Worm (Caenorhabditis elegans) whole organism, L3 larva: ENCODE measurements around the gene ttm-2.

Experiments
- ZK546.5 ChIP-seq: sonication (generic microtip); optimal IDR thresholded peaks from 2 replicates; lab custom pipeline; 2017; ENCODE audit warnings: missing biosample characterization, missing genetic modification characterization
- ama-1 ChIP-seq: fragments of 150-350 bp; optimal IDR thresholded peaks from 2 replicates; lab custom pipeline; 2018
- ceh-16 ChIP-seq: sonication (generic microtip); optimal IDR thresholded peaks from 2 replicates; lab custom pipeline; 2017; ENCODE audit warnings: missing biosample characterization, missing genetic modification characterization
- ceh-28 ChIP-seq: fragments of 150-350 bp; optimal IDR thresholded peaks from 2 replicates; lab custom pipeline; 2014; ENCODE audit warnings: missing biosample characterization, missing genetic modification reagents, missing genetic modification characterization
- ceh-9 ChIP-seq: sonication (generic microtip); optimal IDR thresholded peaks from 2 replicates; lab custom pipeline; 2018; ENCODE audit warnings: missing biosample characterization, missing genetic modification characterization
- daf-12 ChIP-seq: fragments of 150-350 bp; optimal IDR thresholded peaks from 2 replicates; lab custom pipeline; 2014; ENCODE audit warnings: missing biosample characterization, missing genetic modification reagents, missing genetic modification characterization
- egl-27 ChIP-seq: sonication (generic microtip); optimal IDR thresholded peaks from 4 replicates; lab custom pipeline; 2017; ENCODE audit warnings: missing biosample characterization, missing genetic modification reagents, missing genetic modification characterization
- elt-1 ChIP-seq: fragments of 150-350 bp; optimal IDR thresholded peaks from 2 replicates; lab custom pipeline; 2014; ENCODE audit warnings: missing biosample characterization, missing genetic modification characterization
- elt-2 ChIP-seq: sonication (generic microtip); optimal IDR thresholded peaks from 2 replicates; lab custom pipeline; 2016; ENCODE audit warnings: missing genetic modification reagents, mild to moderate bottlenecking, missing genetic modification characterization, missing compliant biosample characterization
- elt-3 ChIP-seq, 3 experiments: fragments of 150-350 bp in 1 of 3; sonication (generic microtip) in 2 of 3; optimal IDR thresholded peaks; 2 replicates in 2 of 3; 4 replicates in 1 of 3; lab custom pipeline; 2014 to 2017; ENCODE audit warnings: missing biosample characterization in 3 of 3, missing genetic modification characterization in 3 of 3
- eor-1 ChIP-seq, 2 experiments: fragments of 150-350 bp; optimal IDR thresholded peaks; 2 replicates each; lab custom pipeline; 2014 to 2018; ENCODE audit warnings: missing biosample characterization in 2 of 2, missing genetic modification characterization in 2 of 2
- fkh-10 ChIP-seq: sonication (generic microtip); optimal IDR thresholded peaks from 2 replicates; lab custom pipeline; 2017; ENCODE audit warnings: missing biosample characterization, missing genetic modification reagents, missing genetic modification characterization
- fkh-2 ChIP-seq: fragments of 150-350 bp; optimal IDR thresholded peaks from 2 replicates; lab custom pipeline; 2014; ENCODE audit warnings: missing biosample characterization, missing genetic modification reagents, missing genetic modification characterization
- fos-1 ChIP-seq: fragments of 150-350 bp; optimal IDR thresholded peaks from 2 replicates; lab custom pipeline; 2014; ENCODE audit warnings: missing biosample characterization, missing genetic modification characterization
- hmg-11 ChIP-seq: sonication (generic microtip); optimal IDR thresholded peaks from 2 replicates; lab custom pipeline; 2016; ENCODE audit warnings: missing genetic modification characterization, missing compliant biosample characterization
- jun-1 ChIP-seq: fragments of 150-350 bp; optimal IDR thresholded peaks from 2 replicates; lab custom pipeline; 2014; ENCODE audit warnings: missing biosample characterization, missing genetic modification reagents, missing genetic modification characterization
- lin-39 ChIP-seq: fragments of 150-350 bp; optimal IDR thresholded peaks from 2 replicates; lab custom pipeline; 2018; ENCODE audit warnings: missing biosample characterization, missing genetic modification reagents, missing genetic modification characterization
- mml-1 ChIP-seq: fragments of 150-350 bp; sonication (generic microtip); optimal IDR thresholded peaks from 3 replicates; lab custom pipeline; 2014; ENCODE audit warnings: missing biosample characterization, missing genetic modification characterization
- nfya-1 ChIP-seq: sonication (generic microtip); optimal IDR thresholded peaks from 2 replicates; lab custom pipeline; 2017; ENCODE audit warnings: missing genetic modification characterization, mild to moderate bottlenecking, missing compliant biosample characterization, antibody characterized with exemption, moderate library complexity; ENCODE audit not compliant: insufficient read depth
- nhr-11 ChIP-seq: fragments of 150-350 bp; optimal IDR thresholded peaks from 2 replicates; lab custom pipeline; 2014; ENCODE audit warnings: missing biosample characterization, missing genetic modification characterization
- nhr-12 ChIP-seq: fragments of 150-350 bp; optimal IDR thresholded peaks from 2 replicates; lab custom pipeline; 2014; ENCODE audit warnings: missing biosample characterization, missing genetic modification characterization
- nhr-237 ChIP-seq: fragments of 150-350 bp; optimal IDR thresholded peaks from 2 replicates; lab custom pipeline; 2014; ENCODE audit warnings: missing biosample characterization, missing genetic modification characterization
- nhr-25 ChIP-seq: sonication (generic microtip); optimal IDR thresholded peaks from 2 replicates; lab custom pipeline; 2017; ENCODE audit warnings: missing biosample characterization, missing genetic modification characterization
- nhr-28 ChIP-seq: fragments of 150-350 bp; optimal IDR thresholded peaks from 2 replicates; lab custom pipeline; 2014; ENCODE audit warnings: missing biosample characterization, missing genetic modification characterization
- nhr-43 ChIP-seq: sonication (generic microtip); optimal IDR thresholded peaks from 2 replicates; lab custom pipeline; 2016; ENCODE audit warnings: mild to moderate bottlenecking, missing genetic modification characterization, missing compliant biosample characterization; ENCODE audit not compliant: poor library complexity, severe bottlenecking
- nhr-67 ChIP-seq: fragments of 150-350 bp; optimal IDR thresholded peaks from 2 replicates; lab custom pipeline; 2014; ENCODE audit warnings: missing biosample characterization, missing genetic modification characterization
- nhr-76 ChIP-seq: fragments of 150-350 bp; sonication (generic microtip); optimal IDR thresholded peaks from 5 replicates; lab custom pipeline; 2014; ENCODE audit warnings: missing biosample characterization, missing genetic modification characterization
- nhr-77 ChIP-seq: fragments of 150-350 bp; optimal IDR thresholded peaks from 2 replicates; lab custom pipeline; 2014; ENCODE audit warnings: missing biosample characterization, missing genetic modification characterization
- pha-4 ChIP-seq: fragments of 150-350 bp; optimal IDR thresholded peaks from 2 replicates; lab custom pipeline; 2014; ENCODE audit warnings: missing biosample characterization, missing genetic modification reagents, missing genetic modification characterization
- pqm-1 ChIP-seq: fragments of 150-350 bp; optimal IDR thresholded peaks from 2 replicates; lab custom pipeline; 2017; ENCODE audit warnings: missing biosample characterization, missing genetic modification characterization, inconsistent platforms
- sea-2 ChIP-seq: fragments of 150-350 bp; sonication (generic microtip); optimal IDR thresholded peaks from 4 replicates; lab custom pipeline; 2014; ENCODE audit warnings: missing biosample characterization, missing genetic modification reagents, missing genetic modification characterization
- snpc-4 ChIP-seq: fragments of 150-350 bp; optimal IDR thresholded peaks from 2 replicates; lab custom pipeline; 2014; ENCODE audit warnings: missing biosample characterization, missing genetic modification characterization
- unc-39 ChIP-seq: sonication (generic microtip); optimal IDR thresholded peaks from 4 replicates; lab custom pipeline; 2017; ENCODE audit warnings: missing biosample characterization, missing genetic modification characterization
- unc-62 ChIP-seq: fragments of 150-350 bp; sonication (generic microtip); optimal IDR thresholded peaks from 4 replicates; lab custom pipeline; 2014; ENCODE audit warnings: missing biosample characterization, missing genetic modification reagents, missing genetic modification characterization
- zag-1 ChIP-seq: fragments of 150-350 bp; optimal IDR thresholded peaks from 2 replicates; lab custom pipeline; 2014; ENCODE audit warnings: missing biosample characterization, missing genetic modification characterization
- ztf-11 ChIP-seq: fragments of 150-350 bp; optimal IDR thresholded peaks from 2 replicates; lab custom pipeline; 2014; ENCODE audit warnings: missing biosample characterization, missing genetic modification characterization
- ztf-4 ChIP-seq: fragments of 150-350 bp; optimal IDR thresholded peaks from 2 replicates; lab custom pipeline; 2014; ENCODE audit warnings: missing biosample characterization, missing genetic modification characterization

Gene ttm-2

ce11 chrII:4789835-4790343, 23.7 kb upstream of the ttm-2 start, which contains the start of gene F26G1.15:
Gene F26G1.15 (plus strand): TSS chrII:4790293.
- TF ChIP-seq unc-39 (no peak), mml-1 (tag; lab: Kevin White, UChicago) (no peak)

ce11 chrII:4786181-4786580, 20.0 kb upstream of the ttm-2 start, which contains the start of gene msp-3:
Gene msp-3 (minus strand): TSS chrII:4786281.
- TF ChIP-seq snpc-4 (tag; lab: Kevin White, UChicago) (no peak), ceh-9 (tag; lab: Kevin White, UChicago) (no peak), pha-4 (tag; lab: Kevin White, UChicago) (no peak), nhr-67 (tag; lab: Kevin White, UChicago) (no peak), fos-1 (tag; lab: Kevin White, UChicago) (no peak), nhr-11 (tag; lab: Kevin White, UChicago) (no peak), nhr-12 (tag; lab: Kevin White, UChicago) (no peak), ceh-16 (no peak), fkh-10 (GFP tag; lab: Kevin White, UChicago) (no peak), ceh-28 (tag; lab: Kevin White, UChicago) (no peak), nhr-76 (tag; lab: Kevin White, UChicago) (no peak), ama-1 (no peak), nfya-1 (tag; lab: Kevin White, UChicago) (no peak)
- TF ChIP-seq, all 47 proteins: peak for 0

DNA sequence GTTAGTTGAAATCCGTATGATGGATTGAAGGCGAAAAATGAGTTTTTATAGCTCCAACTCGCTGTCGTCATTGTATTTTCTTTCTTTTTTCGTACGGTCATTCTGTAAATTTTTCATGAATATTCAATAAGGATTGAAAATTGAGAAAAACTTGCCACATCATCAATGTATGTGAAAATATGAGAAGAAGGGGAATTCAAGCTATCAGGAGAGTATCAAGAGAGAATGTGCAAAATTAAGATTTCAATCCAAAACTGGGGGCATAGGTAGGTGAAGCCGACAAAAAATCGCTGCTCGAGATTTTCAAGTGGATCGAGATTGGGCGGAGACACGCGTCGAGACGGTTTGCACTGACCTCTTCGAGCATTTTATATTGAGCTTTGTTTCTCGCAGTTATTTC, 18.3 kb upstream of the ttm-2 start, which contains the start of gene nep-12:
nep-12 (minus strand) TSS at position 101 of the 400 bp plus-strand sequence.
- no peak for TF ChIP-seq fkh-10 (GFP tag; lab: Kevin White, UChicago)
- no peak for TF ChIP-seq ceh-16
- no peak for TF ChIP-seq nhr-25 (tag; lab: Kevin White, UChicago)
- TF ChIP-seq nhr-43 (tag; lab: Kevin White, UChicago): no peak
- TF ChIP-seq pqm-1: no peak
- TF ChIP-seq snpc-4 (tag; lab: Kevin White, UChicago): no peak
- TF ChIP-seq elt-1 (tag; lab: Kevin White, UChicago): no peak
- no peak for TF ChIP-seq ztf-11 (tag; lab: Kevin White, UChicago)
- TF ChIP-seq sea-2: no peak
- no peak for TF ChIP-seq nhr-28 (tag; lab: Kevin White, UChicago)
- TF ChIP-seq daf-12 (tag; lab: Kevin White, UChicago): no peak
- TF ChIP-seq zag-1: no peak
- TF ChIP-seq nhr-76 (tag; lab: Kevin White, UChicago): no peak
- no peak for TF ChIP-seq nhr-237 (tag; lab: Kevin White, UChicago)
- TF ChIP-seq fkh-2 (tag; lab: Kevin White, UChicago): no peak
- TF ChIP-seq hmg-11 (tag; lab: Kevin White, UChicago): no peak
- no peak for TF ChIP-seq fos-1 (tag; lab: Kevin White, UChicago)

- no peak for TF ChIP-seq nhr-25 (tag; lab: Kevin White, UChicago)
- no peak for TF ChIP-seq ztf-4 (tag; lab: Kevin White, UChicago)
- peak; percentile 49 for TF ChIP-seq pha-4 (tag; lab: Kevin White, UChicago)
- TF ChIP-seq, all 47 proteins: peak for 1
Observed at ce11 chrII:4779753-4780152, 13.6 kb upstream of the ttm-2 start.

DNA sequence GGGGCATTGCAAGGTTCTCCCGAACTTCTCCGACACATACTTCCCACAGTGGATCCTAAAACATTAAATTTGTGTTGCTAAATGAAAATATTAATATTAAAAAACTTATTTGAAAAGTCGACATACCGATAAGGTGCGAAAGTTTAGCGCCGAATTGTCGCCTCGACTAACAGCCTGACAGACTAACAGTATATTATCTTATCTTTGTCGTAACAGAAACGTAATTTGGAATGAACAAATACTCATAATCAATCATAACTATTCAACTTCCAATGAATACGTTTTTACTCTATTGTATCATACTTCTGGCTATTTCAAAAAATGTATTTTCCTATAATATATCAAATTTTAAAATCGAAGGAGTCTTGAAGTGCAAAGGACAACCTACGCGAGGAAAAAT, 10.7 kb upstream of the ttm-2 start, which contains the start of gene F26G1.11:
F26G1.11 (plus strand) TSS at position 205 of the 400 bp plus-strand sequence.
- TF ChIP-seq jun-1 (peak; percentile 24), sea-2 (no peak), nhr-25 (tag; lab: Kevin White, UChicago) (no peak), nhr-11 (tag; lab: Kevin White, UChicago) (no peak), pqm-1 (peak; percentile 81), elt-2 (tag; lab: Kevin White, UChicago) (peak; percentile 94), elt-1 (tag; lab: Kevin White, UChicago) (no peak)

DNA sequence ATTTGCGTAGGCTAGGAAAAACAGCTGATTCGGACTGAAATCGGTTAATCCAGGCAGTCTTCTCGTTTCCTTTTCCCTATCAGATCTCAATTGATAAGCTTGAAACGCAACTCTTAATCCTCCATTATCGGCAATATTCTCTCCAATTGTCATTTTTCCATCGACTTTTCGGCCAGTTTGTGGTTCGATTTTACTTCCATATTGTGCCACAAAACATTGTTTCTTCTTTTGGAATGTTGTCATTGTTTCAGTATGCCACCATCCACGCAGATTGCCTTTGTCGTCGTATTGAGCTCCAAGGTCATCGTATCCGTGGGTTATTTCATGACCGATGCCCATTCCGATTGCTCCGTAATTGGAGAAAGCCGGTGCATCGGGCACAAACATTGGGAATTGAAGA, 9.6 kb upstream of the ttm-2 start:
- TF ChIP-seq lin-39 (tag; lab: Kevin White, UChicago): no peak
- TF ChIP-seq sea-2: no peak
- no peak for TF ChIP-seq ZK546.5 (tag; lab: Kevin White, UChicago)
- no peak for TF ChIP-seq ama-1
- no peak for TF ChIP-seq zag-1
- no peak for TF ChIP-seq egl-27 (tag; lab: Kevin White, UChicago)
- TF ChIP-seq unc-62: no peak
- TF ChIP-seq elt-1 (tag; lab: Kevin White, UChicago): no peak
- no peak for TF ChIP-seq nhr-12 (tag; lab: Kevin White, UChicago)
- TF ChIP-seq eor-1 (tag; optimal IDR thresholded peaks at IDR 0.05; lab: Kevin White, UChicago): no peak
- TF ChIP-seq ztf-11 (tag; lab: Kevin White, UChicago): no peak
- no peak for TF ChIP-seq nhr-43 (tag; lab: Kevin White, UChicago)
- TF ChIP-seq elt-3 (tag; optimal IDR thresholded peaks at IDR 0.05; lab: Kevin White, UChicago): no peak
- no peak for TF ChIP-seq nhr-28 (tag; lab: Kevin White, UChicago)
- no peak for TF ChIP-seq nfya-1 (tag; lab: Kevin White, UChicago)
- TF ChIP-seq nhr-77 (tag; lab: Kevin White, UChicago): no peak
- TF ChIP-seq ceh-9 (tag; lab: Kevin White, UChicago): no peak
- no peak for TF ChIP-seq mml-1 (tag; lab: Kevin White, UChicago)
